Fruit fly (Drosophila melanogaster) whole organism, embryonic: Measurements from ENCODE around the gene Caper.

Experiments
- CG11695 ChIP-seq: fragments of 200-800 bp; sonication (Bioruptor generic); IDR thresholded peaks from 3 replicates; pipeline ENCODE4 v1.3.6; 2022; ENCODE audit warnings: missing biosample characterization, missing genetic modification characterization
- CG11696 ChIP-seq: fragments of 200-800 bp; sonication (Bioruptor generic); IDR thresholded peaks from 2 replicates; pipeline ENCODE4 v1.3.6; 2022; ENCODE audit warnings: missing biosample characterization, missing genetic modification characterization
- CG13123 ChIP-seq: fragments of 200-800 bp; sonication (Bioruptor generic); optimal IDR thresholded peaks from 2 replicates; lab custom pipeline; 2016; ENCODE audit warnings: missing biosample characterization, missing genetic modification characterization
- CG13296 ChIP-seq: fragments of 200-800 bp; sonication (Bioruptor generic); optimal IDR thresholded peaks from 3 replicates; lab custom pipeline; 2018; ENCODE audit warnings: missing biosample characterization, mild to moderate bottlenecking, missing genetic modification characterization
- CG17385 ChIP-seq: fragments of 200-800 bp; sonication (Bioruptor generic); optimal IDR thresholded peaks from 3 replicates; lab custom pipeline; 2018; ENCODE audit warnings: missing biosample characterization, mild to moderate bottlenecking, missing genetic modification characterization
- CG30431 ChIP-seq: fragments of 200-800 bp; sonication (Bioruptor generic); optimal IDR thresholded peaks from 2 replicates; lab custom pipeline; 2017; ENCODE audit warnings: missing biosample characterization, missing genetic modification characterization
- CG3838 ChIP-seq: fragments of 200-800 bp; sonication (Bioruptor generic); optimal IDR thresholded peaks from 3 replicates; lab custom pipeline; 2016; ENCODE audit warnings: missing biosample characterization, missing genetic modification characterization
- CG43689 ChIP-seq: fragments of 200-800 bp; sonication (Bioruptor generic); IDR thresholded peaks from 2 replicates; pipeline ENCODE4 v1.3.6; 2022; ENCODE audit warnings: missing biosample characterization, missing genetic modification characterization
- CG6654 ChIP-seq: fragments of 200-800 bp; sonication (Bioruptor generic); optimal IDR thresholded peaks from 2 replicates; lab custom pipeline; 2017; ENCODE audit warnings: missing biosample characterization, mild to moderate bottlenecking, missing genetic modification characterization
- CG7372 ChIP-seq: fragments of 200-800 bp; sonication (Bioruptor generic); IDR thresholded peaks from 2 replicates; pipeline ENCODE4 v1.3.6; 2022; ENCODE audit warnings: missing biosample characterization, missing genetic modification characterization
- CG9932 ChIP-seq: fragments of 200-800 bp; sonication (Bioruptor generic); IDR thresholded peaks from 2 replicates; pipeline ENCODE4 v1.3.6; 2022; ENCODE audit warnings: missing biosample characterization, missing genetic modification characterization
- Camta ChIP-seq: fragments of 200-800 bp; sonication (Bioruptor generic); optimal IDR thresholded peaks from 2 replicates; lab custom pipeline; 2016; ENCODE audit warnings: missing biosample characterization, missing genetic modification characterization
- E2f1 ChIP-seq: fragments of 200-800 bp; sonication (Bioruptor generic); IDR thresholded peaks from 2 replicates; pipeline ENCODE4 v1.3.6; 2022; ENCODE audit warnings: missing biosample characterization, missing genetic modification characterization
- E2f2 ChIP-seq: fragments of 200-800 bp; sonication (Bioruptor generic); IDR thresholded peaks from 2 replicates; pipeline ENCODE4 v1.3.6; 2022; ENCODE audit warnings: missing biosample characterization, missing genetic modification characterization
- Elba2 ChIP-seq: fragments of 200-800 bp; sonication (Bioruptor generic); optimal IDR thresholded peaks from 3 replicates; lab custom pipeline; 2016; ENCODE audit warnings: missing biosample characterization, missing genetic modification characterization
- Ets97D ChIP-seq: fragments of 200-800 bp; sonication (Bioruptor generic); optimal IDR thresholded peaks from 3 replicates; lab custom pipeline; 2016; ENCODE audit warnings: missing biosample characterization, missing genetic modification characterization
- GATAe ChIP-seq: fragments of 200-800 bp; sonication (Bioruptor generic); conservative IDR thresholded peaks from 2 replicates; pipeline ENCODE4 v1.3.6; 2022; ENCODE audit warnings: missing biosample characterization, missing genetic modification characterization
- HmgZ ChIP-seq: fragments of 200-800 bp; sonication (Bioruptor generic); optimal IDR thresholded peaks from 2 replicates; lab custom pipeline; 2018; ENCODE audit warnings: missing biosample characterization, mild to moderate bottlenecking, missing genetic modification characterization
- Hmx ChIP-seq: fragments of 200-800 bp; sonication (Bioruptor generic); optimal IDR thresholded peaks from 2 replicates; lab custom pipeline; 2016; ENCODE audit warnings: missing biosample characterization, missing genetic modification characterization
- Hsf ChIP-seq: fragments of 200-800 bp; sonication (Bioruptor generic); optimal IDR thresholded peaks from 3 replicates; lab custom pipeline; 2016; ENCODE audit warnings: missing biosample characterization, missing genetic modification characterization
- Lhr ChIP-seq: fragments of 200-800 bp; sonication (Bioruptor generic); optimal IDR thresholded peaks from 3 replicates; lab custom pipeline; 2017; ENCODE audit warnings: mild to moderate bottlenecking, missing biosample characterization, missing genetic modification reagents, missing genetic modification characterization
- NC2α ChIP-seq: fragments of 200-800 bp; sonication (Bioruptor generic); optimal IDR thresholded peaks from 2 replicates; lab custom pipeline; 2016; ENCODE audit warnings: missing biosample characterization, missing genetic modification characterization
- Nf-YC ChIP-seq: fragments of 200-800 bp; optimal IDR thresholded peaks from 3 replicates; lab custom pipeline; 2019; ENCODE audit warnings: missing biosample characterization, mild to moderate bottlenecking, missing genetic modification characterization, moderate library complexity
- Side ChIP-seq: fragments of 200-800 bp; sonication (Bioruptor generic); optimal IDR thresholded peaks from 2 replicates; lab custom pipeline; 2016; ENCODE audit warnings: missing biosample characterization, missing genetic modification characterization
- Xbp1 ChIP-seq: fragments of 200-800 bp; sonication (Bioruptor generic); optimal IDR thresholded peaks from 3 replicates; lab custom pipeline; 2016; ENCODE audit warnings: missing biosample characterization, mild to moderate bottlenecking, missing genetic modification characterization
- abd-A ChIP-seq: fragments of 200-800 bp; sonication (Bioruptor generic); optimal IDR thresholded peaks from 3 replicates; lab custom pipeline; 2019; ENCODE audit warnings: missing biosample characterization, mild to moderate bottlenecking, missing genetic modification characterization, moderate library complexity
- bsh ChIP-seq, 2 experiments: fragments of 200-800 bp; sonication (Bioruptor generic); optimal IDR thresholded peaks; 2 replicates each; lab custom pipeline; 2017 to 2018; ENCODE audit warnings: mild to moderate bottlenecking in 2 of 2, missing biosample characterization in 2 of 2, missing genetic modification characterization in 2 of 2, moderate library complexity in 1 of 2
- caup ChIP-seq: fragments of 200-800 bp; sonication (Bioruptor generic); optimal IDR thresholded peaks from 3 replicates; lab custom pipeline; 2017; ENCODE audit warnings: missing biosample characterization, mild to moderate bottlenecking, missing genetic modification characterization, moderate library complexity; ENCODE audit not compliant: severe bottlenecking
- chif ChIP-seq, 2 experiments: fragments of 200-800 bp; sonication (Bioruptor generic); optimal IDR thresholded peaks; 3 replicates each; lab custom pipeline; 2016; ENCODE audit warnings: missing biosample characterization in 2 of 2, missing genetic modification characterization in 2 of 2
- da ChIP-seq: fragments of 200-800 bp; sonication (Bioruptor generic); optimal IDR thresholded peaks from 2 replicates; lab custom pipeline; 2016; ENCODE audit warnings: missing biosample characterization, missing genetic modification characterization
- dm ChIP-seq: fragments of 200-800 bp; sonication (Bioruptor generic); optimal IDR thresholded peaks from 3 replicates; lab custom pipeline; 2016; ENCODE audit warnings: missing biosample characterization, missing genetic modification characterization
- fu2 ChIP-seq: fragments of 200-800 bp; sonication (Bioruptor generic); optimal IDR thresholded peaks from 2 replicates; lab custom pipeline; 2016; ENCODE audit warnings: missing biosample characterization, missing genetic modification characterization
- gro ChIP-seq: fragments of 200-800 bp; sonication (Bioruptor generic); optimal IDR thresholded peaks from 2 replicates; lab custom pipeline; 2016; ENCODE audit warnings: missing biosample characterization, missing genetic modification characterization
- her ChIP-seq: fragments of 200-800 bp; sonication (Bioruptor generic); optimal IDR thresholded peaks from 2 replicates; lab custom pipeline; 2016; ENCODE audit warnings: missing biosample characterization, missing genetic modification characterization
- hth ChIP-seq: fragments of >200 bp; optimal IDR thresholded peaks from 2 replicates; lab custom pipeline; 2017; ENCODE audit warnings: inconsistent platforms
- kah ChIP-seq: fragments of 200-800 bp; sonication (Bioruptor generic); optimal IDR thresholded peaks from 2 replicates; lab custom pipeline; 2018; ENCODE audit warnings: missing biosample characterization, mild to moderate bottlenecking, missing genetic modification characterization
- lbe ChIP-seq: fragments of 200-800 bp; sonication (Bioruptor generic); optimal IDR thresholded peaks from 2 replicates; lab custom pipeline; 2016; ENCODE audit warnings: missing biosample characterization, mild to moderate bottlenecking, missing genetic modification characterization
- mirr ChIP-seq: fragments of 200-800 bp; sonication (Bioruptor generic); optimal IDR thresholded peaks from 3 replicates; lab custom pipeline; 2018; ENCODE audit warnings: missing biosample characterization, mild to moderate bottlenecking, missing genetic modification characterization
- nom ChIP-seq: fragments of 200-800 bp; sonication (Bioruptor generic); optimal IDR thresholded peaks from 2 replicates; lab custom pipeline; 2017; ENCODE audit warnings: missing biosample characterization, missing genetic modification characterization, mild to moderate bottlenecking, moderate library complexity, missing genetic modification reagents
- onecut ChIP-seq: fragments of 200-800 bp; sonication (Bioruptor generic); IDR thresholded peaks from 2 replicates; pipeline ENCODE4 v1.3.6; 2022; ENCODE audit warnings: missing biosample characterization, missing genetic modification characterization
- pan ChIP-seq, 4 experiments: fragments of >200 bp in 3 of 4; fragments of 200-800 bp in 1 of 4; sonication (Bioruptor generic) in 1 of 4; optimal IDR thresholded peaks in 3 of 4; IDR thresholded peaks in 1 of 4; 2 replicates each; pipeline versions ENCODE4 v1.3.6 to Lab custom; 2017 to 2022; ENCODE audit warnings: missing biosample characterization in 2 of 4, missing genetic modification characterization in 2 of 4, mixed read lengths in 1 of 4
- repo ChIP-seq: fragments of 200-800 bp; sonication (Bioruptor generic); optimal IDR thresholded peaks from 2 replicates; lab custom pipeline; 2016; ENCODE audit warnings: missing biosample characterization, missing genetic modification characterization
- shn ChIP-seq: fragments of 200-800 bp; sonication (Bioruptor generic); optimal IDR thresholded peaks from 3 replicates; lab custom pipeline; 2016; ENCODE audit warnings: missing biosample characterization, missing genetic modification characterization
- sim ChIP-seq: fragments of 200-800 bp; sonication (Bioruptor generic); IDR thresholded peaks from 2 replicates; pipeline ENCODE4 v1.3.6; 2022; ENCODE audit warnings: missing biosample characterization, missing genetic modification characterization
- sr ChIP-seq: fragments of 200-800 bp; sonication (Bioruptor generic); IDR thresholded peaks from 3 replicates; pipeline ENCODE4 v1.3.6; 2022; ENCODE audit warnings: missing biosample characterization, missing genetic modification characterization
- ssp ChIP-seq: fragments of 200-800 bp; sonication (Bioruptor generic); IDR thresholded peaks from 2 replicates; pipeline ENCODE4 v1.3.6; 2022; ENCODE audit warnings: missing biosample characterization, missing genetic modification characterization
- sug ChIP-seq: fragments of 200-800 bp; optimal IDR thresholded peaks from 2 replicates; lab custom pipeline; 2019; ENCODE audit warnings: missing biosample characterization, mild to moderate bottlenecking, missing genetic modification characterization, moderate library complexity
- tna ChIP-seq: fragments of 200-800 bp; sonication (Bioruptor generic); IDR thresholded peaks from 2 replicates; pipeline ENCODE4 v1.3.6; 2022; ENCODE audit warnings: missing biosample characterization, missing genetic modification characterization; ENCODE audit not compliant: partially characterized antibody
- tx ChIP-seq: fragments of 200-800 bp; sonication (Bioruptor generic); optimal IDR thresholded peaks from 2 replicates; lab custom pipeline; 2016; ENCODE audit warnings: missing biosample characterization, missing genetic modification characterization
- unpg ChIP-seq: fragments of 200-800 bp; sonication (Bioruptor generic); optimal IDR thresholded peaks from 3 replicates; lab custom pipeline; 2018; ENCODE audit warnings: missing biosample characterization, mild to moderate bottlenecking, missing genetic modification characterization, moderate library complexity

The Caper gene

dm6 chr2L:7033100-7033675, 667 bp downstream of the Caper start (continued):
- TF ChIP-seq ssp (GFP tag; lab: Robert Waterston, UW) (no peak), sug (tag; lab: Kevin White, UChicago) (peak; percentile 9), CG11696 (no peak), bsh (GFP tag; optimal IDR thresholded peaks at IDR 0.05; lab: Kevin White, UChicago) (peak; percentile 26 to 51), CG11695 (0 out of 3 replicates have a peak, but pooled peaks have one; percentile 8), Hmx (GFP tag; lab: Kevin White, UChicago) (no peak), Nf-YC (tag; lab: Kevin White, UChicago) (peak; percentile 40), chif (GFP tag; optimal IDR thresholded peaks at IDR 0.05; lab: Kevin White, UChicago) (peak in 1 of 2 experiments; percentile 9), shn (GFP tag; lab: Kevin White, UChicago) (no peak), CG3838 (GFP tag; lab: Kevin White, UChicago) (no peak), Ets97D (GFP tag; lab: Kevin White, UChicago) (peak; percentile 12), Elba2 (GFP tag; lab: Kevin White, UChicago) (no peak), mirr (GFP tag; lab: Kevin White, UChicago) (peak; percentile 15), Camta (GFP tag; lab: Kevin White, UChicago) (peak; percentile 3), HmgZ (tag; lab: Kevin White, UChicago) (peak; percentile 50), Lhr (GFP tag; lab: Kevin White, UChicago) (no peak), lbe (GFP tag; lab: Kevin White, UChicago) (peak; percentile 47), hth (no peak), caup (GFP tag; lab: Kevin White, UChicago) (peak; percentile 17), CG13296 (GFP tag; lab: Kevin White, UChicago) (peak; percentile 27), Side (peak; percentile 15), Xbp1 (peak; percentile 55), repo (GFP tag; lab: Kevin White, UChicago) (peak; percentile 35), her (GFP tag; lab: Kevin White, UChicago) (peak; percentile 35), kah (peak; percentile 17), CG17385 (GFP tag; lab: Kevin White, UChicago) (peak; percentile 21), NC2α (GFP tag; lab: Kevin White, UChicago) (no peak), pan (optimal IDR thresholded peaks at IDR 0.05; lab: Kevin White, UChicago) (no peak), pan (GFP tag; optimal IDR thresholded peaks at IDR 0.05 in 1 of 2, IDR thresholded peaks at IDR 0.05 in 1 of 2) (peak in 1 of 2 experiments; percentile 35), dm (GFP tag; lab: Kevin White, UChicago) (no peak), tna (no peak), unpg (GFP tag; lab: Kevin White, UChicago) (peak; percentile 4), fu2 (no peak), CG9932 (GFP tag; lab: Robert Waterston, UW) (peak; percentile 40; the same call in 1 of the 2 replicates), CG6654 (GFP tag; lab: Kevin White, UChicago) (no peak), CG7372 (GFP tag; lab: Robert Waterston, UW) (no peak), sr (peak; percentile 70; the same call in 2 of the 3 replicates), da (peak; percentile 15), gro (GFP tag; lab: Kevin White, UChicago) (peak; percentile 55), abd-A (tag; lab: Kevin White, UChicago) (no peak), CG30431 (GFP tag; lab: Kevin White, UChicago) (no peak), tx (GFP tag; lab: Kevin White, UChicago) (peak; percentile 55), E2f1 (GFP tag; lab: Robert Waterston, UW) (peak; percentile 60; the same call in 1 of the 2 replicates), onecut (GFP tag; lab: Robert Waterston, UW) (peak; percentile 82), E2f2 (GFP tag; lab: Robert Waterston, UW) (peak; percentile 32; the same call in 1 of the 2 replicates), CG43689 (GFP tag; lab: Robert Waterston, UW) (no peak), Hsf (peak; percentile 54), sim (GFP tag; lab: Robert Waterston, UW) (0 out of 2 replicates have a peak, but pooled peaks have one; percentile 19), GATAe (GFP tag; lab: Robert Waterston, UW) (no peak), CG13123 (peak; percentile 1), nom (GFP tag; lab: Kevin White, UChicago) (peak; percentile 73)
